Worm (Caenorhabditis elegans) whole organism, midembryonic: ENCODE results near the gene lag-1.

ENCODE experiments used
- cog-1 ChIP-seq: sonication (generic microtip); optimal IDR thresholded peaks from 2 replicates; lab custom pipeline; 2016; ENCODE audit warnings: missing genetic modification characterization, missing compliant biosample characterization
- flt-1 ChIP-seq: fragments of 200-800 bp; sonication (Bioruptor generic); IDR thresholded peaks from 2 replicates; pipeline ENCODE4 v1.3.6; 2022; ENCODE audit warnings: missing genetic modification characterization, missing compliant biosample characterization
- klf-2 ChIP-seq: fragments of 200-800 bp; sonication (Bioruptor generic); conservative IDR thresholded peaks from 2 replicates; pipeline ENCODE4 v1.3.6; 2022; ENCODE audit warnings: missing genetic modification reagents, missing genetic modification characterization, missing compliant biosample characterization
- med-1 ChIP-seq: sonication (generic microtip); optimal IDR thresholded peaks from 2 replicates; lab custom pipeline; 2017; ENCODE audit warnings: missing genetic modification characterization, mild to moderate bottlenecking, missing compliant biosample characterization, antibody characterized with exemption, missing genetic modification reagents; ENCODE audit not compliant: insufficient read depth
- ref-1 ChIP-seq: fragments of 200-800 bp; sonication (Bioruptor generic); conservative IDR thresholded peaks from 2 replicates; pipeline ENCODE4 v1.3.6; 2022; ENCODE audit warnings: missing genetic modification reagents, missing genetic modification characterization, missing compliant biosample characterization
- tab-1 ChIP-seq: fragments of 200-800 bp; sonication (Bioruptor generic); IDR thresholded peaks from 2 replicates; pipeline ENCODE4 v1.3.6; 2022; ENCODE audit warnings: missing genetic modification characterization, missing compliant biosample characterization
- ztf-23 ChIP-seq: fragments of 200-800 bp; sonication (Bioruptor generic); IDR thresholded peaks from 2 replicates; pipeline ENCODE4 v1.3.6; 2022; ENCODE audit warnings: missing genetic modification reagents, missing genetic modification characterization, missing compliant biosample characterization
- ztf-29 ChIP-seq: fragments of 200-800 bp; sonication (Bioruptor generic); IDR thresholded peaks from 2 replicates; pipeline ENCODE4 v1.3.6; 2022; ENCODE audit warnings: missing genetic modification reagents, missing genetic modification characterization, missing compliant biosample characterization

- TF ChIP-seq flt-1 (GFP tag; lab: Robert Waterston, UW) (no peak), med-1 (no peak), cog-1 (no peak), ztf-23 (GFP tag; lab: Robert Waterston, UW) (no peak), klf-2 (GFP tag; lab: Robert Waterston, UW) (no peak), ztf-29 (GFP tag; lab: Robert Waterston, UW) (no peak), tab-1 (GFP tag; lab: Robert Waterston, UW) (no peak), ref-1 (GFP tag; lab: Robert Waterston, UW) (no peak)
These were observed 17.1 kb downstream of the lag-1 start, which contains the start of gene M03D4.3 for ce11 chrIV:6112291-6112690.
